Fruit fly (Drosophila melanogaster): ENCODE results near the gene Ubx.
A peak's percentile ranks its signal among the peaks of the same experiment; 100 is the strongest.

Gene Ubx

DNA sequence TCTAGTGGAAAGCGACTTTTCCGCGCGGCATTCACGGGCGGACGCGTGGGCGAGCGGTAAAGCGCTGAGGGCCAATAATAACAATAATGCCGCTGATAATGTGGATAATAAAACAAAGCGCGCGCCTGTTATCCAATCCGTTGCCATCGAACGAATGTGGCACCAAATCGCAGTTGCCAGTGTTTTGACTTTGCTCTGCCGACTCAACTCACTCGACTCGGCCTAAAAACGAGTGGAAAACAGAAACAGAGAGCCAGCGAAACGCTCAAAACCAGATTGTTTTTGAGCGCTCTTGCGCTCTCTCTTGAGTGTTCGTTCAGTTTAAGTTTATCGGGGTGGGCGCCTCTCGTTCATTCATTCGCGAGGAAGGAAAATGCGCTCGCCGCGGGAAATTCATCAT, at the start of gene Ubx (continued):
- TF ChIP-seq chn (GFP tag; optimal IDR thresholded peaks at IDR 0.05) (no peak), dimm (GFP tag; IDR thresholded peaks at IDR 0.05) (no peak), CG32767 (GFP tag; IDR thresholded peaks at IDR 0.05) (no peak), Bgb (GFP tag; IDR thresholded peaks at IDR 0.05; ENCODE audit: partially characterized antibody) (peak; percentile 70; the same call in 1 of the 2 replicates), CG32532 (GFP tag; IDR thresholded peaks at IDR 0.05) (no peak), fd64A (GFP tag; optimal IDR thresholded peaks at IDR 0.05) (no peak), vvl (GFP tag; IDR thresholded peaks at IDR 0.05) (peak; percentile 63; the same call in 1 of the 2 replicates), ab (GFP tag; optimal IDR thresholded peaks at IDR 0.05) (no peak), CG1792 (GFP tag; optimal IDR thresholded peaks at IDR 0.05) (no peak), salm (tag; optimal IDR thresholded peaks at IDR 0.05) (no peak), insv (GFP tag; optimal IDR thresholded peaks at IDR 0.05) (no peak), Usf (GFP tag; optimal IDR thresholded peaks at IDR 0.05) (no peak), lilli (GFP tag; optimal IDR thresholded peaks at IDR 0.05) (no peak), ttk (GFP tag; IDR thresholded peaks at IDR 0.05) (no peak), HmgZ (tag; optimal IDR thresholded peaks at IDR 0.05) (no peak), crol (GFP tag; IDR thresholded peaks at IDR 0.05) (no peak), sna (GFP tag; IDR thresholded peaks at IDR 0.05; ENCODE audit: partially characterized antibody) (peak; percentile 64; the same call in 1 of the 2 replicates), CG10565 (GFP tag; optimal IDR thresholded peaks at IDR 0.05) (no peak), nmo (GFP tag; optimal IDR thresholded peaks at IDR 0.05) (no peak), sd (tag; optimal IDR thresholded peaks at IDR 0.05) (peak; percentile 8), D19A (tag; optimal IDR thresholded peaks at IDR 0.05) (no peak), peb (GFP tag; IDR thresholded peaks at IDR 0.05) (no peak), CG7556 (GFP tag; optimal IDR thresholded peaks at IDR 0.05) (no peak), CG8478 (optimal IDR thresholded peaks at IDR 0.05) (no peak), caup (GFP tag; optimal IDR thresholded peaks at IDR 0.05; ENCODE audit: severe bottlenecking) (no peak), CG15073 (GFP tag; optimal IDR thresholded peaks at IDR 0.05) (no peak), CG11398 (GFP tag; optimal IDR thresholded peaks at IDR 0.05) (no peak), CG7357 (GFP tag; IDR thresholded peaks at IDR 0.05) (no peak), dysf (GFP tag; IDR thresholded peaks at IDR 0.05) (no peak), Gsc (GFP tag; IDR thresholded peaks at IDR 0.05) (no peak), MTF-1 (GFP tag; optimal IDR thresholded peaks at IDR 0.05; ENCODE audit: borderline replicate concordance) (no peak), CG5953 (GFP tag; IDR thresholded peaks at IDR 0.05) (no peak), br (optimal IDR thresholded peaks at IDR 0.05) (no peak), CG7786 (GFP tag; optimal IDR thresholded peaks at IDR 0.05) (no peak), CG34376 (GFP tag; optimal IDR thresholded peaks at IDR 0.05) (no peak), kay (GFP tag; optimal IDR thresholded peaks at IDR 0.05) (no peak), dmrt11E (tag; optimal IDR thresholded peaks at IDR 0.05) (no peak), CG8388 (GFP tag; optimal IDR thresholded peaks at IDR 0.05) (no peak), CG11085 (GFP tag; IDR thresholded peaks at IDR 0.05) (no peak), CHES-1-like (GFP tag; optimal IDR thresholded peaks at IDR 0.05) (no peak), Scr (GFP tag; IDR thresholded peaks at IDR 0.05; ENCODE audit: partially characterized antibody) (peak; percentile 46), Sin3A (optimal IDR thresholded peaks at IDR 0.05) (no peak), abd-A (tag; optimal IDR thresholded peaks at IDR 0.05) (peak; percentile 95), chm (GFP tag; IDR thresholded peaks at IDR 0.05) (peak; percentile 69), CG3847 (GFP tag; IDR thresholded peaks at IDR 0.05) (no peak), Dll (GFP tag; IDR thresholded peaks at IDR 0.05; ENCODE audit: partially characterized antibody) (no peak), CG30020 (tag; optimal IDR thresholded peaks at IDR 0.05) (no peak), CG10654 (GFP tag; optimal IDR thresholded peaks at IDR 0.05) (no peak), Vsx1 (GFP tag; optimal IDR thresholded peaks at IDR 0.05) (no peak), Pdp1 (GFP tag; optimal IDR thresholded peaks at IDR 0.05) (peak in 1 of 2 experiments; percentile 46), CG8281 (tag; optimal IDR thresholded peaks at IDR 0.05) (no peak), gsb-n (tag; optimal IDR thresholded peaks at IDR 0.05) (no peak), Dek (tag; optimal IDR thresholded peaks at IDR 0.05) (no peak)

Data from whole organism, embryonic.